Worm (Caenorhabditis elegans) whole organism, L1 larva: ENCODE measurements around the gene dpy-23.

Source experiments
- aly-2 ChIP-seq: fragments of 150-350 bp; optimal IDR thresholded peaks from 2 replicates; lab custom pipeline; 2014; ENCODE audit warnings: missing biosample characterization, missing genetic modification characterization
- dpl-1 ChIP-seq, 3 experiments: fragments of 150-350 bp in 2 of 3; sonication (generic microtip) in 1 of 3; optimal IDR thresholded peaks; 2 replicates each; lab custom pipeline; 2014 to 2017; ENCODE audit warnings: missing biosample characterization in 3 of 3, missing genetic modification characterization in 3 of 3, missing genetic modification reagents in 3 of 3
- fos-1 ChIP-seq: fragments of 150-350 bp; optimal IDR thresholded peaks from 2 replicates; lab custom pipeline; 2014; ENCODE audit warnings: missing biosample characterization, missing genetic modification characterization
- hlh-4 ChIP-seq: sonication (generic microtip); optimal IDR thresholded peaks from 2 replicates; lab custom pipeline; 2016; ENCODE audit warnings: mild to moderate bottlenecking, missing genetic modification characterization, missing compliant biosample characterization
- lin-15B ChIP-seq: fragments of 150-350 bp; sonication (generic microtip); optimal IDR thresholded peaks from 3 replicates; lab custom pipeline; 2014; ENCODE audit warnings: missing biosample characterization, missing genetic modification characterization
- nhr-11 ChIP-seq: fragments of 150-350 bp; optimal IDR thresholded peaks from 2 replicates; lab custom pipeline; 2014; ENCODE audit warnings: missing biosample characterization, missing genetic modification characterization
- nhr-77 ChIP-seq: fragments of 150-350 bp; optimal IDR thresholded peaks from 2 replicates; lab custom pipeline; 2014; ENCODE audit warnings: missing biosample characterization, missing genetic modification characterization
- snpc-4 ChIP-seq: fragments of 150-350 bp; optimal IDR thresholded peaks from 2 replicates; lab custom pipeline; 2014; ENCODE audit warnings: missing biosample characterization, missing genetic modification characterization
- tbx-2 ChIP-seq: sonication (generic microtip); optimal IDR thresholded peaks from 2 replicates; lab custom pipeline; 2016; ENCODE audit warnings: missing genetic modification characterization, missing compliant biosample characterization

DNA sequence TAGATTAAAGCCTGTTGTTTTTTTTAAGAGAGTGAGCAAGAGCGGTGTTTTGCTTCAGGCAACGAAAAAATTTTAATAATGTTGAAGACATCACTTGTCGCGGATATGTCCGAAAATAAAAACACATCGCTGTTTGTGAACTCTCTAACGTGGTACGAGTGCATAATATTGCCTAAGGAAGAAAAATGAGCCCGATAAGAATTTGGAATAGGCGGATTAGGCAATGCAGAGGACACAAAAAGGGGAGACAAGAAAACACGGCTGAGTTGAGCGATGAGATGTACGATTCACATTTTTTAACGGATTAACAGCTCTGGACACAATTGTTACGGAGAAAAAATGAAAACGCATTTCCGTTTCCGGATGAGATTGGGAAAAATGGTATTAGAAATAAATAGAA is 38.2 kb downstream of the dpy-23 start:
- TF ChIP-seq nhr-77 (tag; lab: Kevin White, UChicago) (no peak), hlh-4 (tag; lab: Kevin White, UChicago) (no peak), tbx-2 (no peak), fos-1 (tag; lab: Kevin White, UChicago) (no peak), dpl-1 (GFP tag; optimal IDR thresholded peaks at IDR 0.05; lab: Kevin White, UChicago) (no peak), snpc-4 (no peak), lin-15B (tag; lab: Kevin White, UChicago) (no peak), nhr-11 (tag; lab: Kevin White, UChicago) (no peak), aly-2 (tag; lab: Kevin White, UChicago) (no peak)
